Worm (Caenorhabditis elegans): Measurements from ENCODE around the gene lips-11.
"Not testable (repeated sequence)": the region's sequence is repeated elsewhere in the genome, so short reads cannot be mapped to it uniquely, and the experiment has no call there.

DNA sequence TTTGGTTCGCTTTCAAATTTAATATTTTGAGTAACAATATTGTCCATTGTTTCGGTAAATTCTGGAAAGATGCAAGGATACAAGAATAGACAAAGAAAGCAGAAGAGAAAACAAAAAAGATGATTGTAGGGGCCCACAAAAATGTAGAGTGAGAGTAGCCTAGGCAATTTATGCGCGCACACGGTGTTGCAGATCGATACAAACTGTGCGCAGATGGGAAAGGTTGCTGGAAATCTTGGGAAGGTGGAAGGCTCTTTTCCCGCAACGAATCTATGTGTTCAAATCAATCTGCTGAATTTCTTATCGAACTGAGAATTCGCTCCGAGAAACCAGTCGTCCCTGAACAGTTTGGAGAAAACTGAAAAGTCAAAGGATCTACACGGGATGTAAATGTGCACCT is 50.1 kb downstream of the lips-11 start, which contains the start of gene btb-10:
- not testable (repeated sequence) for TF ChIP-seq T22C8.4 (GFP tag; IDR thresholded peaks at IDR 0.05); ref-1 (GFP tag; conservative IDR thresholded peaks at IDR 0.05); flt-1 (GFP tag; IDR thresholded peaks at IDR 0.05); klf-2 (GFP tag; conservative IDR thresholded peaks at IDR 0.05); med-1 (GFP tag; optimal IDR thresholded peaks at IDR 0.05; ENCODE audit: insufficient read depth); tab-1 (GFP tag; IDR thresholded peaks at IDR 0.05); cog-1 (tag; optimal IDR thresholded peaks at IDR 0.05)
